Fruit fly (Drosophila melanogaster) whole organism, embryonic: ENCODE measurements around the gene Amacr.

ENCODE experiments used
- CG1024 ChIP-seq: fragments of 200-800 bp; sonication (Bioruptor generic); IDR thresholded peaks from 2 replicates; pipeline ENCODE4 v1.3.6; 2022; ENCODE audit warnings: missing biosample characterization, missing genetic modification characterization
- CG11398 ChIP-seq: fragments of 200-800 bp; sonication (Bioruptor generic); optimal IDR thresholded peaks from 2 replicates; lab custom pipeline; 2016; ENCODE audit warnings: missing biosample characterization, missing genetic modification characterization
- CG11560 ChIP-seq: fragments of 200-800 bp; sonication (Bioruptor generic); IDR thresholded peaks from 3 replicates; pipeline ENCODE4 v1.3.6; 2022; ENCODE audit warnings: missing biosample characterization, missing genetic modification characterization
- CG11696 ChIP-seq: fragments of 200-800 bp; sonication (Bioruptor generic); IDR thresholded peaks from 2 replicates; pipeline ENCODE4 v1.3.6; 2022; ENCODE audit warnings: missing biosample characterization, missing genetic modification characterization
- CG13424 ChIP-seq: fragments of 200-800 bp; sonication (Bioruptor generic); optimal IDR thresholded peaks from 2 replicates; lab custom pipeline; 2019; ENCODE audit warnings: missing biosample characterization, mild to moderate bottlenecking, missing genetic modification characterization, moderate library complexity
- CG14014 ChIP-seq: fragments of 200-800 bp; sonication (Bioruptor generic); IDR thresholded peaks from 2 replicates; pipeline ENCODE4 v1.3.6; 2022; ENCODE audit warnings: missing biosample characterization, missing genetic modification characterization
- CG14667 ChIP-seq: fragments of 200-800 bp; sonication (Bioruptor generic); IDR thresholded peaks from 2 replicates; pipeline ENCODE4 v1.3.6; 2022; ENCODE audit warnings: missing biosample characterization, missing genetic modification characterization
- CG15269 ChIP-seq: fragments of 200-800 bp; sonication (Bioruptor generic); optimal IDR thresholded peaks from 2 replicates; lab custom pipeline; 2018; ENCODE audit warnings: missing biosample characterization, mild to moderate bottlenecking, missing genetic modification characterization, moderate library complexity
- CG17385 ChIP-seq: fragments of 200-800 bp; sonication (Bioruptor generic); optimal IDR thresholded peaks from 3 replicates; lab custom pipeline; 2018; ENCODE audit warnings: missing biosample characterization, mild to moderate bottlenecking, missing genetic modification characterization
- CG31441 ChIP-seq: fragments of 200-800 bp; sonication (Bioruptor generic); IDR thresholded peaks from 2 replicates; pipeline ENCODE4 v1.3.6; 2022; ENCODE audit warnings: missing biosample characterization, missing genetic modification characterization
- CG3163 ChIP-seq: fragments of 200-800 bp; sonication (Bioruptor generic); optimal IDR thresholded peaks from 3 replicates; lab custom pipeline; 2016; ENCODE audit warnings: missing biosample characterization, missing genetic modification characterization
- CG32767 ChIP-seq: fragments of 200-800 bp; sonication (Bioruptor generic); IDR thresholded peaks from 2 replicates; pipeline ENCODE4 v1.3.6; 2022; ENCODE audit warnings: missing biosample characterization, missing genetic modification characterization
- CG33213 ChIP-seq: fragments of 200-800 bp; sonication (Bioruptor generic); optimal IDR thresholded peaks from 3 replicates; lab custom pipeline; 2016; ENCODE audit warnings: missing biosample characterization, missing genetic modification characterization
- CG34422 ChIP-seq: fragments of 200-800 bp; sonication (Bioruptor generic); IDR thresholded peaks from 3 replicates; pipeline ENCODE4 v1.3.6; 2022; ENCODE audit warnings: missing biosample characterization, missing genetic modification characterization
- CG3838 ChIP-seq: fragments of 200-800 bp; sonication (Bioruptor generic); optimal IDR thresholded peaks from 3 replicates; lab custom pipeline; 2016; ENCODE audit warnings: missing biosample characterization, missing genetic modification characterization
- CG4328 ChIP-seq: fragments of 200-800 bp; sonication (Bioruptor generic); optimal IDR thresholded peaks from 3 replicates; lab custom pipeline; 2017; ENCODE audit warnings: missing biosample characterization, missing genetic modification reagents, missing genetic modification characterization
- CG5953 ChIP-seq: fragments of 200-800 bp; sonication (Bioruptor generic); IDR thresholded peaks from 2 replicates; pipeline ENCODE4 v1.3.6; 2022; ENCODE audit warnings: missing biosample characterization, missing genetic modification characterization
- CG6254 ChIP-seq: fragments of 200-800 bp; sonication (Bioruptor generic); optimal IDR thresholded peaks from 3 replicates; lab custom pipeline; 2017; ENCODE audit warnings: mild to moderate bottlenecking, missing biosample characterization, missing genetic modification reagents, missing genetic modification characterization
- CG6683 ChIP-seq: fragments of 200-800 bp; sonication (Bioruptor generic); optimal IDR thresholded peaks from 2 replicates; lab custom pipeline; 2017; ENCODE audit warnings: missing biosample characterization, mild to moderate bottlenecking, missing genetic modification characterization, missing genetic modification reagents
- CG9797 ChIP-seq: fragments of 200-800 bp; sonication (Bioruptor generic); optimal IDR thresholded peaks from 3 replicates; lab custom pipeline; 2018; ENCODE audit warnings: missing biosample characterization, mild to moderate bottlenecking, missing genetic modification characterization
- Chrac-16 ChIP-seq: fragments of 200-800 bp; sonication (Bioruptor generic); optimal IDR thresholded peaks from 3 replicates; lab custom pipeline; 2016; ENCODE audit warnings: missing biosample characterization, missing genetic modification characterization
- D ChIP-seq, 2 experiments: fragments of 200-800 bp in 1 of 2; fragments of >200 bp in 1 of 2; sonication (Bioruptor generic) in 1 of 2; optimal IDR thresholded peaks; 2 replicates in 1 of 2; 3 replicates in 1 of 2; lab custom pipeline; 2017; ENCODE audit warnings: mild to moderate bottlenecking in 1 of 2, missing biosample characterization in 1 of 2, missing genetic modification characterization in 1 of 2, missing genetic modification reagents in 1 of 2
- Dll ChIP-seq: fragments of 200-800 bp; sonication (Bioruptor generic); IDR thresholded peaks from 4 replicates; pipeline ENCODE4 v1.3.6; 2022; ENCODE audit warnings: missing biosample characterization, missing genetic modification characterization; ENCODE audit not compliant: partially characterized antibody
- Fer3 ChIP-seq: fragments of 200-800 bp; sonication (Bioruptor generic); optimal IDR thresholded peaks from 2 replicates; lab custom pipeline; 2018; ENCODE audit warnings: missing biosample characterization, mild to moderate bottlenecking, missing genetic modification characterization, moderate library complexity
- GATAe ChIP-seq: fragments of 200-800 bp; sonication (Bioruptor generic); conservative IDR thresholded peaks from 2 replicates; pipeline ENCODE4 v1.3.6; 2022; ENCODE audit warnings: missing biosample characterization, missing genetic modification characterization
- Gug ChIP-seq: fragments of 200-800 bp; sonication (Bioruptor generic); IDR thresholded peaks from 4 replicates; pipeline ENCODE4 v1.3.6; 2022; ENCODE audit warnings: missing biosample characterization, missing genetic modification characterization
- Hmr ChIP-seq: fragments of 200-800 bp; sonication (Bioruptor generic); optimal IDR thresholded peaks from 3 replicates; lab custom pipeline; 2017; ENCODE audit warnings: mild to moderate bottlenecking, missing biosample characterization, missing genetic modification reagents, missing genetic modification characterization
- Hr39 ChIP-seq: fragments of >200 bp; optimal IDR thresholded peaks from 2 replicates; lab custom pipeline; 2017
- Mes4 ChIP-seq: fragments of 200-800 bp; sonication (Bioruptor generic); optimal IDR thresholded peaks from 2 replicates; lab custom pipeline; 2016; ENCODE audit warnings: missing biosample characterization, missing genetic modification characterization
- Oaz ChIP-seq: fragments of 200-800 bp; sonication (Bioruptor generic); IDR thresholded peaks from 2 replicates; pipeline ENCODE4 v1.3.6; 2022; ENCODE audit warnings: missing biosample characterization, missing genetic modification characterization
- Oli ChIP-seq: fragments of 200-800 bp; sonication (Bioruptor generic); optimal IDR thresholded peaks from 2 replicates; lab custom pipeline; 2018; ENCODE audit warnings: missing biosample characterization, mild to moderate bottlenecking, missing genetic modification characterization, moderate library complexity
- PHDP ChIP-seq: fragments of 200-800 bp; sonication (Bioruptor generic); optimal IDR thresholded peaks from 3 replicates; lab custom pipeline; 2018; ENCODE audit warnings: missing biosample characterization, mild to moderate bottlenecking, missing genetic modification characterization, moderate library complexity
- Poxn ChIP-seq: fragments of 200-800 bp; sonication (Bioruptor generic); IDR thresholded peaks from 2 replicates; pipeline ENCODE4 v1.3.6; 2022; ENCODE audit warnings: missing biosample characterization, missing genetic modification characterization
- Side ChIP-seq: fragments of 200-800 bp; sonication (Bioruptor generic); optimal IDR thresholded peaks from 2 replicates; lab custom pipeline; 2016; ENCODE audit warnings: missing biosample characterization, missing genetic modification characterization
- Sox100B ChIP-seq: fragments of 200-800 bp; sonication (Bioruptor generic); optimal IDR thresholded peaks from 3 replicates; lab custom pipeline; 2018; ENCODE audit warnings: missing biosample characterization, mild to moderate bottlenecking, missing genetic modification characterization
- Ssrp ChIP-seq: fragments of 200-800 bp; sonication (Bioruptor generic); optimal IDR thresholded peaks from 2 replicates; lab custom pipeline; 2018; ENCODE audit warnings: missing biosample characterization, mild to moderate bottlenecking, missing genetic modification characterization, moderate library complexity
- Tbp ChIP-seq: fragments of >200 bp; optimal IDR thresholded peaks from 2 replicates; lab custom pipeline; 2018; ENCODE audit warnings: missing biosample characterization, missing genetic modification characterization
- bcd ChIP-seq: fragments of 200-800 bp; sonication (Bioruptor generic); optimal IDR thresholded peaks from 2 replicates; lab custom pipeline; 2017; ENCODE audit warnings: missing biosample characterization, mild to moderate bottlenecking, missing genetic modification characterization
- br ChIP-seq: fragments of >200 bp; optimal IDR thresholded peaks from 2 replicates; lab custom pipeline; 2017
- crol ChIP-seq: fragments of 200-800 bp; sonication (Bioruptor generic); IDR thresholded peaks from 2 replicates; pipeline ENCODE4 v1.3.6; 2022; ENCODE audit warnings: missing biosample characterization, missing genetic modification characterization
- hkb ChIP-seq, 2 experiments: fragments of 200-800 bp in 1 of 2; fragments of >200 bp in 1 of 2; sonication (Bioruptor generic) in 1 of 2; IDR thresholded peaks in 1 of 2; optimal IDR thresholded peaks in 1 of 2; 2 replicates each; pipeline versions ENCODE4 v1.3.6 to Lab custom; 2017 to 2022; ENCODE audit warnings: missing biosample characterization in 1 of 2, missing genetic modification characterization in 1 of 2
- kni ChIP-seq: fragments of 200-800 bp; sonication (Bioruptor generic); optimal IDR thresholded peaks from 3 replicates; lab custom pipeline; 2017; ENCODE audit warnings: mild to moderate bottlenecking, missing biosample characterization, missing genetic modification reagents, missing genetic modification characterization
- mld ChIP-seq: fragments of 200-800 bp; sonication (Bioruptor generic); IDR thresholded peaks from 3 replicates; pipeline ENCODE4 v1.3.6; 2022; ENCODE audit warnings: missing biosample characterization, missing genetic modification characterization; ENCODE audit not compliant: partially characterized antibody
- otp ChIP-seq: fragments of 200-800 bp; sonication (Bioruptor generic); IDR thresholded peaks from 3 replicates; pipeline ENCODE4, ENCODE4 v1.3.6; 2022; ENCODE audit warnings: missing biosample characterization, missing genetic modification characterization
- pnt ChIP-seq: fragments of 200-800 bp; sonication (Bioruptor generic); optimal IDR thresholded peaks from 3 replicates; lab custom pipeline; 2016; ENCODE audit warnings: missing biosample characterization, missing genetic modification characterization
- scrt ChIP-seq: fragments of 200-800 bp; sonication (Bioruptor generic); optimal IDR thresholded peaks from 2 replicates; lab custom pipeline; 2018; ENCODE audit warnings: missing biosample characterization, mild to moderate bottlenecking, missing genetic modification characterization, moderate library complexity
- sens-2 ChIP-seq: fragments of 200-800 bp; sonication (Bioruptor generic); IDR thresholded peaks from 2 replicates; pipeline ENCODE4 v1.3.6; 2022; ENCODE audit warnings: missing biosample characterization, missing genetic modification characterization
- tgo ChIP-seq: fragments of 200-800 bp; sonication (Bioruptor generic); IDR thresholded peaks from 3 replicates; pipeline ENCODE4 v1.3.6; 2022; ENCODE audit warnings: missing biosample characterization, missing genetic modification characterization

Gene Amacr

DNA sequence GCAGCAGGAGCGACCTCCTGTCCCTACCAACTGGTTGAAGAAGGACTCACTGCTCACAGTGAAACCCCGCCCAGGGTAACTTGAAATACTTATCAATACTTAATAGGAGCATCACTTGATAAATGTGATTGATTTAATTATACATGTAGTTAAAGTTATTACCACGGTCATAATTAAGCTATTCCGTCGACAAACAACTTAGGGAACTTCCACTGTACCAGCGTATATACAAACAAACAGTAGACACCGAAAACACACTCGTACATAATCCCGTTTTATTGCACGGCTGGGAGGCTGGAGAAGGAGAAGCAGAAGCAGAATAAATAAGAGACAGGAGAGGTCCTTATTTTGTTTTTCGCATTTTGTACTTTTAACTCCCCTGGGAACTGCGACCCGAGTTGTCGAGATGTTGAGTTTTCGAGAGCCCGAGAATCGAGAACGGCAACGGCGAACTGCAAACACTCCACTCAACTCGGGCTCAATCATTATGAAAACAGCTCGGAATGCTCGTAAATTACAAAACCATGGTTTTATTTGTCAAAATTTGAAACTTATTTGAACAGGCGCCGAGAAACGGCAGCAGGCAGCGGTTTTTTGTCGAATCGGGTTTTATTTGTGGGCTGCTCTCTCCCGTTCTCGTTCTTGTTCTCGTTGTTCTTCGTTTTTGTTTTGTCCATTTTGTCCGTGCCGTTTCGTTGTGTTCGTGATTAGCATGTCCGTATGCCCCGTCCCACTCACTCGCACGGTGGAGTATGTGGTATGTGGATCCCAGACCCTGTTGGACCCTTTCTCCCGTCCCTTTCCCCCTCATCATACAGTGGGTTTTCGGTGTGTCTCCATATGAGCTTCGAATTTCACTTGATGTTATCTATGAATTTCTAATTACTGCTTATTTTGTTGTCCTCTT, 48.1 kb upstream of the Amacr start (continued):
- TF ChIP-seq bcd: peak; percentile 72
- no peak for TF ChIP-seq Dll (GFP tag; lab: Robert Waterston, UW)
- TF ChIP-seq CG33213 (GFP tag; lab: Kevin White, UChicago): peak; percentile 68
- no peak for TF ChIP-seq Tbp
- TF ChIP-seq Fer3 (tag; lab: Kevin White, UChicago): peak; percentile 82
- TF ChIP-seq tgo (GFP tag; lab: Robert Waterston, UW): peak; percentile 75
- TF ChIP-seq CG14667 (GFP tag; lab: Robert Waterston, UW): peak; percentile 71
- TF ChIP-seq CG6683 (GFP tag; lab: Kevin White, UChicago): peak; percentile 54
- no peak for TF ChIP-seq mld (GFP tag; lab: Robert Waterston, UW)
- peak; percentile 65 for TF ChIP-seq CG17385 (GFP tag; lab: Kevin White, UChicago)
- TF ChIP-seq GATAe (GFP tag; lab: Robert Waterston, UW): no peak
- TF ChIP-seq CG11398 (GFP tag; lab: Kevin White, UChicago): peak; percentile 72
- peak; percentile 84 for TF ChIP-seq crol (GFP tag; lab: Robert Waterston, UW)
- peak; percentile 73; the same call in 2 of the 3 replicates for TF ChIP-seq otp (GFP tag; lab: Robert Waterston, UW)
- TF ChIP-seq Sox100B: peak; percentile 1
- peak; percentile 91 for TF ChIP-seq kni (GFP tag; lab: Kevin White, UChicago)
- TF ChIP-seq CG32767 (GFP tag; lab: Robert Waterston, UW): peak; percentile 60; the same call in 1 of the 2 replicates
- TF ChIP-seq CG4328 (GFP tag; lab: Kevin White, UChicago): peak; percentile 41
- TF ChIP-seq CG13424 (tag; lab: Kevin White, UChicago): peak; percentile 67
- TF ChIP-seq CG14014 (GFP tag; lab: Robert Waterston, UW): peak; percentile 82
- no peak for TF ChIP-seq hkb (optimal IDR thresholded peaks at IDR 0.05; lab: Kevin White, UChicago)
- TF ChIP-seq hkb (GFP tag; IDR thresholded peaks at IDR 0.05; lab: Robert Waterston, UW): peak; percentile 77
- peak; percentile 78 for TF ChIP-seq PHDP (tag; lab: Kevin White, UChicago)
- TF ChIP-seq br (lab: Kevin White, UChicago): no peak
- TF ChIP-seq Gug (GFP tag; lab: Robert Waterston, UW): peak; percentile 63; the same call in 3 of the 4 replicates
- no peak for TF ChIP-seq CG3838 (GFP tag; lab: Kevin White, UChicago)
- peak; percentile 76 for TF ChIP-seq scrt (GFP tag; lab: Kevin White, UChicago)
- peak; percentile 78 for TF ChIP-seq CG15269
- TF ChIP-seq CG34422 (GFP tag; lab: Robert Waterston, UW): peak; percentile 63; the same call in 2 of the 3 replicates
- peak; percentile 67 for TF ChIP-seq pnt (GFP tag; lab: Kevin White, UChicago)
- TF ChIP-seq Poxn: peak; percentile 65
- peak; percentile 39 for TF ChIP-seq Mes4 (GFP tag; lab: Kevin White, UChicago)
- no peak for TF ChIP-seq CG9797
- peak; percentile 92 for TF ChIP-seq Hmr (GFP tag; lab: Kevin White, UChicago)
- no peak for TF ChIP-seq CG1024 (GFP tag; lab: Robert Waterston, UW)
- TF ChIP-seq CG11696 (GFP tag; lab: Robert Waterston, UW): no peak
- TF ChIP-seq sens-2 (GFP tag; lab: Robert Waterston, UW): peak; percentile 64
- peak; percentile 64 for TF ChIP-seq Oli (tag; lab: Kevin White, UChicago)
- TF ChIP-seq Chrac-16 (GFP tag; lab: Kevin White, UChicago): peak; percentile 79
- peak; percentile 7 for TF ChIP-seq CG6254 (GFP tag; lab: Kevin White, UChicago)
- TF ChIP-seq Side (GFP tag; lab: Kevin White, UChicago): peak; percentile 82
- peak; percentile 57 for TF ChIP-seq Ssrp
- peak; percentile 66; the same call in 1 of the 2 replicates for TF ChIP-seq CG31441 (GFP tag; lab: Robert Waterston, UW)
- TF ChIP-seq Oaz (GFP tag; lab: Robert Waterston, UW): peak; percentile 68
- TF ChIP-seq CG11560 (tag; lab: Robert Waterston, UW): peak; percentile 61; the same call in 2 of the 3 replicates
- TF ChIP-seq Hr39: no peak
- peak; percentile 34 for TF ChIP-seq CG3163 (GFP tag; lab: Kevin White, UChicago)
- 0 out of 2 replicates have a peak, but pooled peaks have one; percentile 29 for TF ChIP-seq CG5953 (GFP tag; lab: Robert Waterston, UW)
- no peak for TF ChIP-seq D (optimal IDR thresholded peaks at IDR 0.05; lab: Kevin White, UChicago)
- TF ChIP-seq D (GFP tag; optimal IDR thresholded peaks at IDR 0.05; lab: Kevin White, UChicago): peak; percentile 36
